Worm (Caenorhabditis elegans): ENCODE results near the gene Y46H3A.5.

ce11 chrV:1848590-1848989, 33.9 kb upstream of the Y46H3A.5 start:
- no peak for TF ChIP-seq ceh-22 (tag; optimal IDR thresholded peaks at IDR 0.05)
- TF ChIP-seq ceh-9 (tag; optimal IDR thresholded peaks at IDR 0.05): no peak
- TF ChIP-seq pqm-1 (tag; optimal IDR thresholded peaks at IDR 0.05): no peak
- no peak for TF ChIP-seq ceh-6 (GFP tag; optimal IDR thresholded peaks at IDR 0.05)
- no peak for TF ChIP-seq lim-6 (tag; optimal IDR thresholded peaks at IDR 0.05)
- no peak for TF ChIP-seq ceh-19 (GFP tag; optimal IDR thresholded peaks at IDR 0.05)
- no peak for TF ChIP-seq sox-4 (tag; optimal IDR thresholded peaks at IDR 0.05)
- no peak for TF ChIP-seq fkh-10 (GFP tag; optimal IDR thresholded peaks at IDR 0.05)
- TF ChIP-seq unc-55 (GFP tag; optimal IDR thresholded peaks at IDR 0.05): no peak

Measured in whole organism, late embryonic.